Fruit fly (Drosophila melanogaster) whole organism, prepupa: Measurements from ENCODE around the gene PAPLA1.
A peak's percentile ranks its signal among the peaks of the same experiment; 100 is the strongest.

Experiments used
- Blimp-1 ChIP-seq: fragments of 200-800 bp; sonication (Bioruptor generic); optimal IDR thresholded peaks from 3 replicates; lab custom pipeline; 2017; ENCODE audit warnings: missing biosample characterization, missing genetic modification characterization, mild to moderate bottlenecking, moderate library complexity, missing genetic modification reagents
- CG10631 ChIP-seq: fragments of 200-800 bp; sonication (Bioruptor generic); optimal IDR thresholded peaks from 2 replicates; lab custom pipeline; 2016; ENCODE audit warnings: missing biosample characterization, missing genetic modification characterization
- CG10669 ChIP-seq: fragments of 200-800 bp; sonication (Bioruptor generic); optimal IDR thresholded peaks from 3 replicates; lab custom pipeline; 2018; ENCODE audit warnings: missing biosample characterization, mild to moderate bottlenecking, missing genetic modification characterization, moderate library complexity
- CG11294 ChIP-seq: fragments of 200-800 bp; sonication (Bioruptor generic); IDR thresholded peaks from 2 replicates; pipeline ENCODE4 v1.3.6; 2022; ENCODE audit warnings: missing biosample characterization, missing genetic modification characterization
- CG11902 ChIP-seq: fragments of 200-800 bp; sonication (Bioruptor generic); optimal IDR thresholded peaks from 3 replicates; lab custom pipeline; 2016; ENCODE audit warnings: missing biosample characterization, missing genetic modification characterization
- CG1621 ChIP-seq: fragments of 200-800 bp; sonication (Bioruptor generic); optimal IDR thresholded peaks from 3 replicates; lab custom pipeline; 2018; ENCODE audit warnings: missing biosample characterization, mild to moderate bottlenecking, missing genetic modification characterization
- CG16779 ChIP-seq: fragments of 200-800 bp; sonication (Bioruptor generic); optimal IDR thresholded peaks from 3 replicates; lab custom pipeline; 2017; ENCODE audit warnings: missing biosample characterization, mild to moderate bottlenecking, missing genetic modification characterization
- CG3032 ChIP-seq: fragments of 200-800 bp; optimal IDR thresholded peaks from 2 replicates; lab custom pipeline; 2019; ENCODE audit warnings: missing biosample characterization, mild to moderate bottlenecking, missing genetic modification characterization, moderate library complexity
- CG31627 ChIP-seq: fragments of 200-800 bp; sonication (Bioruptor generic); optimal IDR thresholded peaks from 3 replicates; lab custom pipeline; 2016; ENCODE audit warnings: missing biosample characterization, missing genetic modification characterization
- CG32006 ChIP-seq: fragments of 200-800 bp; sonication (Bioruptor generic); optimal IDR thresholded peaks from 3 replicates; lab custom pipeline; 2017; ENCODE audit warnings: missing biosample characterization, mild to moderate bottlenecking, missing genetic modification characterization
- CG34406 ChIP-seq: fragments of 200-800 bp; sonication (Bioruptor generic); optimal IDR thresholded peaks from 3 replicates; lab custom pipeline; 2016; ENCODE audit warnings: missing biosample characterization, missing genetic modification characterization
- CG4318 ChIP-seq: fragments of 200-800 bp; sonication (Bioruptor generic); optimal IDR thresholded peaks from 3 replicates; lab custom pipeline; 2017; ENCODE audit warnings: missing biosample characterization, mild to moderate bottlenecking, missing genetic modification characterization
- CG6163 ChIP-seq: fragments of 200-800 bp; sonication (Bioruptor generic); IDR thresholded peaks from 3 replicates; pipeline ENCODE4 v1.3.6; 2022; ENCODE audit warnings: missing biosample characterization, missing genetic modification characterization
- CG6792 ChIP-seq: fragments of 200-800 bp; sonication (Bioruptor generic); optimal IDR thresholded peaks from 3 replicates; lab custom pipeline; 2016; ENCODE audit warnings: missing biosample characterization, missing genetic modification characterization
- CG6808 ChIP-seq: fragments of 200-800 bp; sonication (Bioruptor generic); optimal IDR thresholded peaks from 3 replicates; lab custom pipeline; 2017; ENCODE audit warnings: missing biosample characterization, missing genetic modification characterization, mild to moderate bottlenecking, moderate library complexity, missing genetic modification reagents
- CG6854 ChIP-seq: fragments of 200-800 bp; sonication (Bioruptor generic); optimal IDR thresholded peaks from 2 replicates; lab custom pipeline; 2017; ENCODE audit warnings: missing biosample characterization, mild to moderate bottlenecking, missing genetic modification characterization
- CG7368 ChIP-seq: fragments of 200-800 bp; sonication (Bioruptor generic); optimal IDR thresholded peaks from 3 replicates; lab custom pipeline; 2016; ENCODE audit warnings: missing biosample characterization, missing genetic modification characterization
- CG8119 ChIP-seq: fragments of 200-800 bp; sonication (Bioruptor generic); IDR thresholded peaks from 3 replicates; pipeline ENCODE4 v1.3.6; 2022; ENCODE audit warnings: missing biosample characterization, missing genetic modification characterization
- CG8319 ChIP-seq: fragments of 200-800 bp; sonication (Bioruptor generic); optimal IDR thresholded peaks from 3 replicates; lab custom pipeline; 2016; ENCODE audit warnings: missing biosample characterization, missing genetic modification characterization
- CG8632 ChIP-seq: fragments of 200-800 bp; sonication (Bioruptor generic); optimal IDR thresholded peaks from 3 replicates; lab custom pipeline; 2016; ENCODE audit warnings: missing biosample characterization, missing genetic modification characterization
- CG9139 ChIP-seq: fragments of 200-800 bp; sonication (Bioruptor generic); optimal IDR thresholded peaks from 3 replicates; lab custom pipeline; 2017; ENCODE audit warnings: missing biosample characterization, mild to moderate bottlenecking, missing genetic modification characterization
- Eip75B ChIP-seq: fragments of 200-800 bp; sonication (Bioruptor generic); optimal IDR thresholded peaks from 3 replicates; lab custom pipeline; 2016; ENCODE audit warnings: missing biosample characterization, missing genetic modification characterization
- Eip78C ChIP-seq: fragments of 200-800 bp; sonication (Bioruptor generic); peaks from one replicate; lab custom pipeline; 2016; ENCODE audit warnings: missing biosample characterization, missing genetic modification characterization
- Ets21C ChIP-seq: fragments of 200-800 bp; sonication (Bioruptor generic); optimal IDR thresholded peaks from 3 replicates; lab custom pipeline; 2016; ENCODE audit warnings: missing biosample characterization, missing genetic modification characterization
- Ets96B ChIP-seq: fragments of 200-800 bp; optimal IDR thresholded peaks from 2 replicates; lab custom pipeline; 2019; ENCODE audit warnings: missing biosample characterization, mild to moderate bottlenecking, missing genetic modification characterization, moderate library complexity
- Gug ChIP-seq: fragments of 200-800 bp; sonication (Bioruptor generic); IDR thresholded peaks from 2 replicates; pipeline ENCODE4 v1.3.6; 2022; ENCODE audit warnings: missing biosample characterization, missing genetic modification characterization
- Hr38 ChIP-seq: sonication (Bioruptor generic); optimal IDR thresholded peaks from 2 replicates; lab custom pipeline; 2016; ENCODE audit warnings: missing biosample characterization, missing genetic modification characterization
- Hr39 ChIP-seq: fragments of 200-800 bp; sonication (Bioruptor generic); optimal IDR thresholded peaks from 2 replicates; lab custom pipeline; 2016; ENCODE audit warnings: missing biosample characterization, missing genetic modification characterization
- Hr4 ChIP-seq: fragments of 200-800 bp; sonication (Bioruptor generic); optimal IDR thresholded peaks from 3 replicates; lab custom pipeline; 2016; ENCODE audit warnings: missing biosample characterization, missing genetic modification characterization
- Lpt ChIP-seq: fragments of 200-800 bp; sonication (Bioruptor generic); optimal IDR thresholded peaks from 3 replicates; lab custom pipeline; 2016; ENCODE audit warnings: missing biosample characterization, missing genetic modification characterization
- Smox ChIP-seq: fragments of 200-800 bp; sonication (Bioruptor generic); optimal IDR thresholded peaks from 3 replicates; lab custom pipeline; 2016; ENCODE audit warnings: missing biosample characterization, missing genetic modification characterization
- Sox102F ChIP-seq: fragments of 200-800 bp; sonication (Bioruptor generic); optimal IDR thresholded peaks from 2 replicates; lab custom pipeline; 2016; ENCODE audit warnings: missing biosample characterization, mild to moderate bottlenecking, missing genetic modification characterization
- Sox14 ChIP-seq: fragments of 200-800 bp; sonication (Bioruptor generic); optimal IDR thresholded peaks from 3 replicates; lab custom pipeline; 2016; ENCODE audit warnings: missing biosample characterization, missing genetic modification characterization
- Sox15 ChIP-seq: fragments of 200-800 bp; sonication (Bioruptor generic); optimal IDR thresholded peaks from 3 replicates; lab custom pipeline; 2016; ENCODE audit warnings: missing biosample characterization, missing genetic modification characterization
- acj6 ChIP-seq: fragments of 200-800 bp; sonication (Bioruptor generic); optimal IDR thresholded peaks from 3 replicates; lab custom pipeline; 2016; ENCODE audit warnings: missing biosample characterization, missing genetic modification characterization
- cyc ChIP-seq: fragments of 200-800 bp; sonication (Bioruptor generic); optimal IDR thresholded peaks from 3 replicates; lab custom pipeline; 2016; ENCODE audit warnings: missing biosample characterization, missing genetic modification characterization
- dac ChIP-seq: fragments of 200-800 bp; sonication (Bioruptor generic); optimal IDR thresholded peaks from 2 replicates; lab custom pipeline; 2017; ENCODE audit warnings: missing biosample characterization, mild to moderate bottlenecking, missing genetic modification characterization
- dsx ChIP-seq: fragments of 200-800 bp; optimal IDR thresholded peaks from 3 replicates; lab custom pipeline; 2019; ENCODE audit warnings: missing biosample characterization, mild to moderate bottlenecking, missing genetic modification characterization, moderate library complexity; ENCODE audit not compliant: poor library complexity, severe bottlenecking
- eg ChIP-seq: fragments of 200-800 bp; sonication (Bioruptor generic); IDR thresholded peaks from 3 replicates; pipeline ENCODE4 v1.3.6; 2022; ENCODE audit warnings: missing biosample characterization, missing genetic modification characterization
- esn ChIP-seq: fragments of 200-800 bp; sonication (Bioruptor generic); optimal IDR thresholded peaks from 2 replicates; lab custom pipeline; 2016; ENCODE audit warnings: missing biosample characterization, mild to moderate bottlenecking, missing genetic modification characterization, moderate library complexity
- fd59A ChIP-seq: fragments of 200-800 bp; sonication (Bioruptor generic); optimal IDR thresholded peaks from 2 replicates; lab custom pipeline; 2017; ENCODE audit warnings: missing biosample characterization, mild to moderate bottlenecking, missing genetic modification characterization, missing genetic modification reagents
- fd85E ChIP-seq: fragments of 200-800 bp; sonication (Bioruptor generic); optimal IDR thresholded peaks from 3 replicates; lab custom pipeline; 2016; ENCODE audit warnings: missing biosample characterization, missing genetic modification characterization
- fkh ChIP-seq: fragments of 200-800 bp; sonication (Bioruptor generic); optimal IDR thresholded peaks from 3 replicates; lab custom pipeline; 2017; ENCODE audit warnings: missing biosample characterization, mild to moderate bottlenecking, missing genetic modification characterization, moderate library complexity
- lz ChIP-seq: fragments of 200-800 bp; sonication (Bioruptor generic); optimal IDR thresholded peaks from 3 replicates; lab custom pipeline; 2016; ENCODE audit warnings: missing biosample characterization, missing genetic modification characterization
- net ChIP-seq: fragments of 200-800 bp; sonication (Bioruptor generic); optimal IDR thresholded peaks from 3 replicates; lab custom pipeline; 2016; ENCODE audit warnings: missing biosample characterization, missing genetic modification characterization
- pdm3 ChIP-seq: fragments of 200-800 bp; sonication (Bioruptor generic); optimal IDR thresholded peaks from 3 replicates; lab custom pipeline; 2016; ENCODE audit warnings: missing biosample characterization, missing genetic modification characterization
- salr ChIP-seq, 2 experiments: fragments of 200-800 bp; sonication (Bioruptor generic); optimal IDR thresholded peaks; 3 replicates each; lab custom pipeline; 2016 to 2018; ENCODE audit warnings: missing biosample characterization in 2 of 2, missing genetic modification characterization in 2 of 2, mild to moderate bottlenecking in 1 of 2
- spab ChIP-seq: fragments of 200-800 bp; sonication (Bioruptor generic); optimal IDR thresholded peaks from 2 replicates; lab custom pipeline; 2017; ENCODE audit warnings: missing biosample characterization, mild to moderate bottlenecking, missing genetic modification characterization, missing genetic modification reagents
- svp ChIP-seq: fragments of 200-800 bp; sonication (Bioruptor generic); peaks from one replicate; lab custom pipeline; 2016; ENCODE audit warnings: missing biosample characterization, missing genetic modification characterization
- topi ChIP-seq: fragments of 200-800 bp; sonication (Bioruptor generic); optimal IDR thresholded peaks from 3 replicates; lab custom pipeline; 2016; ENCODE audit warnings: missing biosample characterization, missing genetic modification characterization
- vri ChIP-seq: fragments of 200-800 bp; sonication (Bioruptor generic); optimal IDR thresholded peaks from 3 replicates; lab custom pipeline; 2016; ENCODE audit warnings: missing biosample characterization, mild to moderate bottlenecking, missing genetic modification characterization

Gene PAPLA1

dm6 chr2L:8093182-8093941, 66.1 kb downstream of the PAPLA1 start:
- no peak for TF ChIP-seq CG1621 (tag; lab: Kevin White, UChicago)
- no peak for TF ChIP-seq CG4318 (GFP tag; lab: Kevin White, UChicago)
- no peak for TF ChIP-seq Ets96B
- TF ChIP-seq CG34406 = no peak
- TF ChIP-seq CG31627 = peak; percentile 29
- no peak; the same call in 2 of the 3 replicates for TF ChIP-seq CG8119 (GFP tag; lab: Robert Waterston, UW)
- TF ChIP-seq CG8632 = no peak
- TF ChIP-seq CG8319 (GFP tag; lab: Kevin White, UChicago) = no peak
- TF ChIP-seq Gug (GFP tag; lab: Robert Waterston, UW) = 0 out of 2 replicates have a peak, but pooled peaks have one; percentile 14
- TF ChIP-seq Sox15 (GFP tag; lab: Kevin White, UChicago) = no peak
- TF ChIP-seq Smox (GFP tag; lab: Kevin White, UChicago) = peak; percentile 30
- TF ChIP-seq acj6 = peak; percentile 28
- TF ChIP-seq Lpt = no peak
- TF ChIP-seq Hr39 (GFP tag; lab: Kevin White, UChicago) = peak; percentile 12
- no peak for TF ChIP-seq dsx
- no peak for TF ChIP-seq salr (GFP tag; optimal IDR thresholded peaks at IDR 0.05; lab: Kevin White, UChicago)
- no peak for TF ChIP-seq dac (GFP tag; lab: Kevin White, UChicago)
- TF ChIP-seq Sox102F (GFP tag; lab: Kevin White, UChicago) = peak; percentile 35
- TF ChIP-seq vri (GFP tag; lab: Kevin White, UChicago) = no peak
- no peak for TF ChIP-seq CG7368 (GFP tag; lab: Kevin White, UChicago)
- TF ChIP-seq fkh (GFP tag; lab: Kevin White, UChicago) = no peak
- no peak for TF ChIP-seq cyc (GFP tag; lab: Kevin White, UChicago)
- TF ChIP-seq CG6854 (GFP tag; lab: Kevin White, UChicago) = peak; percentile 4
- TF ChIP-seq lz (GFP tag; lab: Kevin White, UChicago) = no peak
- TF ChIP-seq CG10669 (GFP tag; lab: Kevin White, UChicago) = peak; percentile 11
- TF ChIP-seq CG9139 (GFP tag; lab: Kevin White, UChicago) = no peak
- peak; percentile 28; the same call in 1 of the 3 replicates for TF ChIP-seq eg
- TF ChIP-seq CG6808 (GFP tag; lab: Kevin White, UChicago) = no peak
- no peak for TF ChIP-seq CG11902 (GFP tag; lab: Kevin White, UChicago)
- TF ChIP-seq esn = peak; percentile 10
- TF ChIP-seq svp (GFP tag; lab: Kevin White, UChicago) = peak; percentile 75
- peak; percentile 50 for TF ChIP-seq Eip78C (GFP tag; lab: Kevin White, UChicago)
- TF ChIP-seq Ets21C (GFP tag; lab: Kevin White, UChicago) = peak; percentile 2
- no peak for TF ChIP-seq Hr4 (GFP tag; lab: Kevin White, UChicago)
- TF ChIP-seq CG6163 (GFP tag; lab: Robert Waterston, UW) = peak; percentile 56; the same call in 2 of the 3 replicates
- no peak for TF ChIP-seq Blimp-1 (GFP tag; lab: Kevin White, UChicago)
- peak; percentile 71 for TF ChIP-seq Sox14 (GFP tag; lab: Kevin White, UChicago)
- peak; percentile 13 for TF ChIP-seq CG10631 (GFP tag; lab: Kevin White, UChicago)
- TF ChIP-seq CG6792 = no peak
- peak; percentile 24 for TF ChIP-seq CG32006
- peak; percentile 39 for TF ChIP-seq Eip75B
- no peak for TF ChIP-seq Hr38
- no peak for TF ChIP-seq fd59A
- no peak for TF ChIP-seq fd85E (GFP tag; lab: Kevin White, UChicago)
- no peak for TF ChIP-seq spab (GFP tag; lab: Kevin White, UChicago)
- no peak for TF ChIP-seq CG16779
- TF ChIP-seq topi (GFP tag; lab: Kevin White, UChicago) = peak; percentile 8
- TF ChIP-seq CG3032 = peak; percentile 16
- peak; percentile 41 for TF ChIP-seq net (GFP tag; lab: Kevin White, UChicago)
- peak; percentile 27 for TF ChIP-seq pdm3
- peak; percentile 15; the same call in 1 of the 2 replicates for TF ChIP-seq CG11294 (GFP tag; lab: Robert Waterston, UW)
